Worm (Caenorhabditis elegans) whole organism, L2 larva: ENCODE results near the gene Y43F8B.19.

Experiments
- C34F6.9 ChIP-seq: fragments of 150-350 bp; optimal IDR thresholded peaks from 2 replicates; lab custom pipeline; 2014; ENCODE audit warnings: missing biosample characterization, missing genetic modification characterization
- F13H6.1 ChIP-seq: sonication (generic microtip); optimal IDR thresholded peaks from 2 replicates; lab custom pipeline; 2016; ENCODE audit warnings: missing genetic modification characterization, missing compliant biosample characterization
- R02D3.7 ChIP-seq: fragments of 150-350 bp; optimal IDR thresholded peaks from 2 replicates; lab custom pipeline; 2014; ENCODE audit warnings: missing biosample characterization, missing genetic modification characterization
- ZK546.5 ChIP-seq: sonication (generic microtip); optimal IDR thresholded peaks from 2 replicates; lab custom pipeline; 2017; ENCODE audit warnings: missing biosample characterization, missing genetic modification characterization
- alr-1 ChIP-seq: fragments of 150-350 bp; optimal IDR thresholded peaks from 2 replicates; lab custom pipeline; 2014; ENCODE audit warnings: missing biosample characterization, missing genetic modification characterization
- aly-2 ChIP-seq: fragments of 150-350 bp; optimal IDR thresholded peaks from 2 replicates; lab custom pipeline; 2014; ENCODE audit warnings: missing biosample characterization, missing genetic modification characterization
- ceh-82 ChIP-seq: fragments of 150-350 bp; optimal IDR thresholded peaks from 2 replicates; lab custom pipeline; 2014; ENCODE audit warnings: missing biosample characterization, missing genetic modification characterization
- dmd-4 ChIP-seq: sonication (generic microtip); optimal IDR thresholded peaks from 2 replicates; lab custom pipeline; 2017; ENCODE audit warnings: missing biosample characterization, missing genetic modification characterization
- egl-27 ChIP-seq: sonication (generic microtip); optimal IDR thresholded peaks from 3 replicates; lab custom pipeline; 2017; ENCODE audit warnings: missing biosample characterization, missing genetic modification reagents, missing genetic modification characterization
- elt-1 ChIP-seq: fragments of 150-350 bp; optimal IDR thresholded peaks from 2 replicates; lab custom pipeline; 2014; ENCODE audit warnings: missing biosample characterization, missing genetic modification characterization
- elt-3 ChIP-seq: sonication (generic microtip); optimal IDR thresholded peaks from 2 replicates; lab custom pipeline; 2017; ENCODE audit warnings: missing biosample characterization, missing genetic modification characterization
- fos-1 ChIP-seq: fragments of 150-350 bp; optimal IDR thresholded peaks from 2 replicates; lab custom pipeline; 2014; ENCODE audit warnings: missing biosample characterization, missing genetic modification characterization
- gmeb-1 ChIP-seq: fragments of 150-350 bp; optimal IDR thresholded peaks from 2 replicates; lab custom pipeline; 2014; ENCODE audit warnings: missing biosample characterization, missing genetic modification characterization
- lin-11 ChIP-seq: fragments of 150-350 bp; sonication (generic microtip); optimal IDR thresholded peaks from 2 replicates; lab custom pipeline; 2014; ENCODE audit warnings: missing biosample characterization, missing genetic modification characterization, inconsistent platforms, mixed read lengths
- mab-5 ChIP-seq: fragments of 150-350 bp; optimal IDR thresholded peaks from 2 replicates; lab custom pipeline; 2014; ENCODE audit warnings: missing biosample characterization, missing genetic modification characterization
- mbf-1 ChIP-seq: sonication (generic microtip); optimal IDR thresholded peaks from 2 replicates; lab custom pipeline; 2017; ENCODE audit warnings: missing biosample characterization, missing genetic modification characterization
- nhr-10 ChIP-seq: sonication (generic microtip); optimal IDR thresholded peaks from 2 replicates; lab custom pipeline; 2017; ENCODE audit warnings: missing biosample characterization, missing genetic modification characterization
- nhr-11 ChIP-seq: fragments of 150-350 bp; optimal IDR thresholded peaks from 2 replicates; lab custom pipeline; 2014; ENCODE audit warnings: missing biosample characterization, missing genetic modification characterization
- nhr-12 ChIP-seq: fragments of 150-350 bp; optimal IDR thresholded peaks from 2 replicates; lab custom pipeline; 2014; ENCODE audit warnings: missing biosample characterization, missing genetic modification characterization
- nhr-129 ChIP-seq: fragments of 150-350 bp; optimal IDR thresholded peaks from 2 replicates; lab custom pipeline; 2014; ENCODE audit warnings: missing biosample characterization, missing genetic modification characterization
- nhr-21 ChIP-seq: fragments of 150-350 bp; optimal IDR thresholded peaks from 2 replicates; lab custom pipeline; 2014; ENCODE audit warnings: missing biosample characterization, missing genetic modification characterization
- nhr-23 ChIP-seq: fragments of 150-350 bp; optimal IDR thresholded peaks from 2 replicates; lab custom pipeline; 2014; ENCODE audit warnings: missing biosample characterization, missing genetic modification reagents, missing genetic modification characterization
- peb-1 ChIP-seq: fragments of 150-350 bp; optimal IDR thresholded peaks from 2 replicates; lab custom pipeline; 2014; ENCODE audit warnings: missing biosample characterization, missing genetic modification characterization
- skn-1 ChIP-seq: sonication (generic microtip); optimal IDR thresholded peaks from 2 replicates; lab custom pipeline; 2017; ENCODE audit warnings: missing biosample characterization, missing genetic modification characterization
- sma-3 ChIP-seq: sonication (generic microtip); optimal IDR thresholded peaks from 2 replicates; lab custom pipeline; 2016; ENCODE audit warnings: missing genetic modification reagents, missing genetic modification characterization, missing compliant biosample characterization
- sma-9 ChIP-seq, 2 experiments: fragments of 150-350 bp in 1 of 2; sonication (generic microtip) in 1 of 2; optimal IDR thresholded peaks; 2 replicates each; lab custom pipeline; 2014 to 2016; ENCODE audit warnings: missing genetic modification characterization in 2 of 2, mild to moderate bottlenecking in 1 of 2, missing biosample characterization in 1 of 2, missing compliant biosample characterization in 1 of 2, missing genetic modification reagents in 1 of 2, moderate library complexity in 1 of 2
- unc-39 ChIP-seq: fragments of 150-350 bp; optimal IDR thresholded peaks from 2 replicates; lab custom pipeline; 2014; ENCODE audit warnings: missing biosample characterization, missing genetic modification characterization
- unc-55 ChIP-seq: fragments of 150-350 bp; sonication (generic microtip); optimal IDR thresholded peaks from 3 replicates; lab custom pipeline; 2014; ENCODE audit warnings: missing biosample characterization, missing genetic modification reagents, missing genetic modification characterization
- unc-62 ChIP-seq: fragments of 150-350 bp; optimal IDR thresholded peaks from 2 replicates; lab custom pipeline; 2014; ENCODE audit warnings: missing biosample characterization, missing genetic modification reagents, missing genetic modification characterization
- zag-1 ChIP-seq: fragments of 150-350 bp; optimal IDR thresholded peaks from 2 replicates; lab custom pipeline; 2014; ENCODE audit warnings: missing biosample characterization, missing genetic modification characterization
- ztf-1 ChIP-seq: fragments of 200-800 bp; sonication (Bioruptor generic); conservative IDR thresholded peaks from 2 replicates; pipeline ENCODE4 v1.3.6; 2022; ENCODE audit warnings: missing genetic modification characterization, missing compliant biosample characterization
- ztf-4 ChIP-seq: fragments of 150-350 bp; optimal IDR thresholded peaks from 2 replicates; lab custom pipeline; 2014; ENCODE audit warnings: missing biosample characterization, missing genetic modification characterization

Gene Y43F8B.19

DNA sequence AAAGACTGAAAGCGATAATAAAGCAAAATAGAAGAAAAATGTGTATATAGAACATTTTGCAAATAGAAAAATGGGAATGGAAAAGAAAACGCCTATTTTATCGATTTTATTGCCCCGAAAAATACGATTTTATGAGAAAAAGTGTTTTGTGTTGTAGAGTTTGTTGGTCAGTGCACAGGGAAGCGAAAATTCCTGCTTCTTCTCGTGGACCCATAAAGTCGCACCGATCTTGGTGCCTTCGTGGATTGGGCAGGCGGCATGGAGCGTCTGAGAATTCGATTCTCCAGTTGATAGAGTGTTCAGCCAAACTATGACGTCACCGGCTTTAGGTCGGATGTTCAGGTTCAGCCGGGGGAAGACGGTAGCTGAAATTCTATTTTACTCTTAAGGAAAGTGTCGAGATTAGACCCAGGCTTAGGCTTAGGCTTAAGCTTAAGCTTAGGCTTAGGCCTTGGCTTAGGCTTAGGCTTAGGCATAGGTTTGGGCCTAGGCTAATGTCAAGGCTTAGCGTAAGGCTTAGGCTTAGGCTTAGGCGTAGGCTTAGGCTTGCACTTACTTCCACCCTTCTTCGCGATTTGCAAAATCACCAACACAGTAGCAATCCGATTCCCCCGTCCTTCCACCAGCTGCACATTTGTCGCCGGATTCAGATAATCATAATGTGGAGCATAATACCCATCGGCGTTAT, at the start of gene Y43F8B.19:
Gene Y43F8B.19, minus strand, starts transcription at position 51 of the 688 bp plus-strand sequence.
- TF ChIP-seq skn-1 (no peak), zag-1 (tag; lab: Kevin White, UChicago) (no peak), R02D3.7 (tag; lab: Kevin White, UChicago) (no peak), mab-5 (no peak), elt-3 (no peak), ceh-82 (tag; lab: Kevin White, UChicago) (no peak), lin-11 (no peak)

ce11 chrV:19555869-19556268, 43.8 kb upstream of the Y43F8B.19 start, which contains the start of gene oac-1:
Gene oac-1 (minus strand): TSS chrV:19555969.
- no peak for TF ChIP-seq zag-1 (tag; lab: Kevin White, UChicago)
- no peak for TF ChIP-seq unc-39 (tag; lab: Kevin White, UChicago)
- no peak for TF ChIP-seq ztf-1 (GFP tag; lab: Robert Waterston, UW)
- TF ChIP-seq alr-1 (tag; lab: Kevin White, UChicago): no peak
- no peak for TF ChIP-seq egl-27 (tag; lab: Kevin White, UChicago)
- TF ChIP-seq nhr-10 (tag; lab: Kevin White, UChicago): no peak
- no peak for TF ChIP-seq sma-9 (GFP tag; optimal IDR thresholded peaks at IDR 0.05; lab: Kevin White, UChicago)
- TF ChIP-seq sma-9 (tag; optimal IDR thresholded peaks at IDR 0.05; lab: Kevin White, UChicago): no peak
- TF ChIP-seq sma-3 (GFP tag; lab: Kevin White, UChicago): no peak
- TF ChIP-seq nhr-12: no peak
- no peak for TF ChIP-seq peb-1 (tag; lab: Kevin White, UChicago)
- no peak for TF ChIP-seq unc-62 (GFP tag; lab: Kevin White, UChicago)
- no peak for TF ChIP-seq aly-2 (tag; lab: Kevin White, UChicago)
- no peak for TF ChIP-seq unc-55 (GFP tag; lab: Kevin White, UChicago)
- TF ChIP-seq C34F6.9 (tag; lab: Kevin White, UChicago): no peak
- no peak for TF ChIP-seq nhr-129 (tag; lab: Kevin White, UChicago)
- TF ChIP-seq, all 48 proteins: peak for 0

DNA sequence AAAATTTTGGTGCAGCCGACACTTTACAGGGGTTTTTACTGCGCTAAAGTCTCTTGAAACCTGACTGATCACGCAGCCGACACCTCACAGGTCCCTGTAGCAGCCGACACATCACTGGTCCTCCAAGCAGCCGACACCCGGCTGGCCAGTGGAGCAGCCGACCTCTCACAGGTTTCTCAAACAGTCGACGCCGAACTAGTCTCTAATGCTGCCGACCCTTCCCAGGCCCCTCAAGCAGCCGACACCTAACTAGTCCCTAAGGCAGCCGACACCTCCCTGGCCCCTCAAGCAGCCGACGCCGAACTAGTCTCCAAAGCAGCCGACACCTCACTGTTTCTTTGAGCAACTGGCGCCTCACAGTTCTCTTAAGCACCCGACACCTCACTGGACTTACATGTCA, 43.2 kb upstream of the Y43F8B.19 start:
- TF ChIP-seq R02D3.7 (tag; lab: Kevin White, UChicago): no peak
- TF ChIP-seq skn-1: no peak
- TF ChIP-seq mbf-1 (tag; lab: Kevin White, UChicago): no peak
- TF ChIP-seq gmeb-1 (tag; lab: Kevin White, UChicago): no peak
- no peak for TF ChIP-seq ztf-1 (GFP tag; lab: Robert Waterston, UW)
- no peak for TF ChIP-seq unc-39 (tag; lab: Kevin White, UChicago)
- TF ChIP-seq nhr-11 (tag; lab: Kevin White, UChicago): no peak
- TF ChIP-seq lin-11: no peak
- TF ChIP-seq F13H6.1 (tag; lab: Kevin White, UChicago): no peak
- TF ChIP-seq elt-1 (tag; lab: Kevin White, UChicago): no peak
- no peak for TF ChIP-seq nhr-10 (tag; lab: Kevin White, UChicago)
- no peak for TF ChIP-seq dmd-4
- no peak for TF ChIP-seq nhr-23 (tag; lab: Kevin White, UChicago)

ce11 chrV:19550294-19550693, 38.2 kb upstream of the Y43F8B.19 start:
- TF ChIP-seq aly-2 (tag; lab: Kevin White, UChicago): no peak
- TF ChIP-seq ZK546.5: no peak

ce11 chrV:19549689-19550088, 37.6 kb upstream of the Y43F8B.19 start, which contains the start of gene Y43F8B.20:
Gene Y43F8B.20 (minus strand): TSS chrV:19549789.
- no peak for TF ChIP-seq mbf-1 (tag; lab: Kevin White, UChicago)
- no peak for TF ChIP-seq unc-39 (tag; lab: Kevin White, UChicago)
- TF ChIP-seq fos-1 (tag; lab: Kevin White, UChicago): no peak
- TF ChIP-seq nhr-12: no peak
- TF ChIP-seq ztf-4 (tag; lab: Kevin White, UChicago): no peak
- TF ChIP-seq R02D3.7 (tag; lab: Kevin White, UChicago): no peak
- no peak for TF ChIP-seq C34F6.9 (tag; lab: Kevin White, UChicago)
- TF ChIP-seq nhr-21 (tag; lab: Kevin White, UChicago): no peak
- no peak for TF ChIP-seq F13H6.1 (tag; lab: Kevin White, UChicago)
